Fruit fly (Drosophila melanogaster): ENCODE results near the gene twin.
A peak's percentile ranks its signal among the peaks of the same experiment; 100 is the strongest.

twin gene

dm6 chr3R:24271071-24271470 is 49.3 kb upstream of the twin start, which contains the start of gene jar (continued):
- TF ChIP-seq eve (GFP tag; optimal IDR thresholded peaks at IDR 0.05) (no peak), Dbx (GFP tag; IDR thresholded peaks at IDR 0.05) (peak; percentile 58; the same call in 1 of the 3 replicates), Ets65A (GFP tag) (peak; percentile 79), Dek (tag; optimal IDR thresholded peaks at IDR 0.05) (peak; percentile 25), bbx (GFP tag; IDR thresholded peaks at IDR 0.05; ENCODE audit: partially characterized antibody) (peak; percentile 91), hkb (optimal IDR thresholded peaks at IDR 0.05) (no peak), hkb (GFP tag; IDR thresholded peaks at IDR 0.05) (peak; percentile 39; the same call in 1 of the 2 replicates), CG10274 (GFP tag; optimal IDR thresholded peaks at IDR 0.05) (no peak), Hr39 (optimal IDR thresholded peaks at IDR 0.05) (no peak), z (GFP tag; IDR thresholded peaks at IDR 0.05) (no peak), CG2712 (tag; optimal IDR thresholded peaks at IDR 0.05) (peak; percentile 65), Opbp (GFP tag; IDR thresholded peaks at IDR 0.05; ENCODE audit: partially characterized antibody) (peak; percentile 95), nau (GFP tag; optimal IDR thresholded peaks at IDR 0.05) (peak; percentile 31), ind (GFP tag; optimal IDR thresholded peaks at IDR 0.05) (no peak), CG8290 (GFP tag; optimal IDR thresholded peaks at IDR 0.05) (peak; percentile 3), CG8290 (tag; optimal IDR thresholded peaks at IDR 0.05) (peak in 1 of 2 experiments; percentile 80), CG4854 (GFP tag; optimal IDR thresholded peaks at IDR 0.05) (no peak), cwo (GFP tag; optimal IDR thresholded peaks at IDR 0.05) (no peak), corto (GFP tag; optimal IDR thresholded peaks at IDR 0.05) (no peak), Doc3 (GFP tag; IDR thresholded peaks at IDR 0.05; ENCODE audit: partially characterized antibody) (peak; percentile 80), Hmx (GFP tag; optimal IDR thresholded peaks at IDR 0.05) (no peak), bowl (GFP tag; IDR thresholded peaks at IDR 0.05) (no peak), disco-r (GFP tag; optimal IDR thresholded peaks at IDR 0.05) (no peak), Hand (GFP tag; optimal IDR thresholded peaks at IDR 0.05) (no peak), luna (GFP tag; optimal IDR thresholded peaks at IDR 0.05) (no peak), h (optimal IDR thresholded peaks at IDR 0.05) (no peak), CG12391 (tag; optimal IDR thresholded peaks at IDR 0.05) (peak; percentile 55), esg (GFP tag; conservative IDR thresholded peaks at IDR 0.05) (no peak), ato (GFP tag; IDR thresholded peaks at IDR 0.05; ENCODE audit: partially characterized antibody) (peak; percentile 88), CG18619 (GFP tag; optimal IDR thresholded peaks at IDR 0.05) (no peak), Kr (GFP tag; optimal IDR thresholded peaks at IDR 0.05) (no peak), CG1529 (GFP tag; optimal IDR thresholded peaks at IDR 0.05) (no peak), CG14014 (GFP tag; IDR thresholded peaks at IDR 0.05) (peak; percentile 33; the same call in 1 of the 2 replicates), ems (GFP tag; optimal IDR thresholded peaks at IDR 0.05) (peak; percentile 14), CG14667 (GFP tag; IDR thresholded peaks at IDR 0.05) (no peak), CG9876 (GFP tag; optimal IDR thresholded peaks at IDR 0.05) (no peak), Taf1 (GFP tag; IDR thresholded peaks at IDR 0.05) (no peak), Doc2 (GFP tag; IDR thresholded peaks at IDR 0.05) (no peak), CG15479 (GFP tag; optimal IDR thresholded peaks at IDR 0.05) (no peak), gcm2 (GFP tag; optimal IDR thresholded peaks at IDR 0.05) (no peak), CG34376 (GFP tag; optimal IDR thresholded peaks at IDR 0.05) (peak; percentile 79), scrt (GFP tag; optimal IDR thresholded peaks at IDR 0.05) (peak; percentile 22), CG12942 (GFP tag; optimal IDR thresholded peaks at IDR 0.05) (no peak), Camta (GFP tag; optimal IDR thresholded peaks at IDR 0.05) (no peak), CG6854 (GFP tag; optimal IDR thresholded peaks at IDR 0.05) (no peak), MESR4 (GFP tag; optimal IDR thresholded peaks at IDR 0.05) (peak; percentile 31), trh (GFP tag; optimal IDR thresholded peaks at IDR 0.05) (no peak), CG10209 (GFP tag; optimal IDR thresholded peaks at IDR 0.05) (peak; percentile 47), sna (GFP tag; IDR thresholded peaks at IDR 0.05; ENCODE audit: partially characterized antibody) (peak; percentile 87), az2 (GFP tag; optimal IDR thresholded peaks at IDR 0.05) (no peak), lov (optimal IDR thresholded peaks at IDR 0.05) (no peak), lov (GFP tag; IDR thresholded peaks at IDR 0.05) (0 out of 3 replicates have a peak, but pooled peaks have one; percentile 32), gem (tag; optimal IDR thresholded peaks at IDR 0.05) (no peak)
